Worm (Caenorhabditis elegans): Measurements from ENCODE around the gene F59B10.5.

DNA sequence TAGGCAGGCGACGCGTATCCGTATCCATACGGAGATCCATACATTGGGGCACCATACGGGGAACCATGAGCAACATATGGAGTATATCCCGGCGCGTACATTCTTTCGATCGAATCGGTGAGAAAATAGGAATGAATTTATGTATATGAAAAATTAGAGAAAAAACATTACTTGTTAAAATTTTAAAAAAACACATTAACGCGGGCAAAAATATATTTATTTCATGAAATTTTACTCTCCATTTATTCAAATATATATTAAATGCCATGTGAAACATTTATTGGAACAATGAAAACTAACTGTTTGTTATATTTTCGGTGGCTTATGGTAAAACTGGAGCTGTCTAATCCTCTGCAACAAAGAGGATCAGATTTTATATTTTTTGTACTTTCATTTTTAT lies 51.7 kb downstream of the F59B10.5 start, which contains the start of gene ZK666.2:
- TF ChIP-seq unc-39 (tag; optimal IDR thresholded peaks at IDR 0.05) = no peak
- no peak for TF ChIP-seq unc-62 (GFP tag; optimal IDR thresholded peaks at IDR 0.05)
- TF ChIP-seq ztf-11 (tag; optimal IDR thresholded peaks at IDR 0.05) = no peak
- TF ChIP-seq pha-4 (tag; optimal IDR thresholded peaks at IDR 0.05) = no peak
- no peak for TF ChIP-seq snpc-4 (tag; optimal IDR thresholded peaks at IDR 0.05)
- no peak for TF ChIP-seq tbx-8 (GFP tag; optimal IDR thresholded peaks at IDR 0.05)
- no peak for TF ChIP-seq mep-1 (tag; optimal IDR thresholded peaks at IDR 0.05)
- no peak for TF ChIP-seq sptf-1 (tag; optimal IDR thresholded peaks at IDR 0.05)
- no peak for TF ChIP-seq ceh-83 (GFP tag; optimal IDR thresholded peaks at IDR 0.05)
- TF ChIP-seq lsy-2 (tag; optimal IDR thresholded peaks at IDR 0.05) = no peak
- TF ChIP-seq mab-5 (tag; optimal IDR thresholded peaks at IDR 0.05) = no peak
- TF ChIP-seq zip-8 (tag; optimal IDR thresholded peaks at IDR 0.05) = no peak
- TF ChIP-seq hlh-1 (tag; optimal IDR thresholded peaks at IDR 0.05) = no peak
- TF ChIP-seq nhr-2 (tag; optimal IDR thresholded peaks at IDR 0.05) = no peak
